Worm (Caenorhabditis elegans): ENCODE data around the gene dsl-6.

DNA sequence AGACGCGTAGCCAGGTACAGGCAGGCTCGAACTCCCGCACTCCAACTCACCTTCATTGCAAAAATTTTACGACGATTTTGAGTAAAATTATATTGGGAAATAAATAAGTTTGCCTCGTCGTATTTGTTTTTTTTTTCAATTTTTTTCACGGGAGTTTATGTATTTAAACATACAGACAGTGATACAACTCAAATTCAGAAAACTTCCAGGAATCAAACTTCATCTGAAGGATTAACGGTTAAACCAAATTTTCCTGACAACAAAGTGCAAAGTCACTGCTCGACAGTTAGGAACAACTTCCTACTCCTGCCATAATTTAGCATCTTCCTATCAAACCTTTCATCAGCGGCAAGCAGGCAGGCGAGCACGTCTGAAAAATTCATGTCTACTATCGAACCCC lies 26.7 kb upstream of the dsl-6 start, which contains the start of gene F22B3.8:
- TF ChIP-seq klf-2 (GFP tag; conservative IDR thresholded peaks at IDR 0.05) (no peak), ref-1 (GFP tag; conservative IDR thresholded peaks at IDR 0.05) (no peak), flt-1 (GFP tag; IDR thresholded peaks at IDR 0.05) (no peak), T22C8.4 (GFP tag; IDR thresholded peaks at IDR 0.05) (no peak), tab-1 (GFP tag; IDR thresholded peaks at IDR 0.05) (no peak), ztf-29 (GFP tag; IDR thresholded peaks at IDR 0.05) (no peak)

Measured in whole organism, midembryonic.